Worm (Caenorhabditis elegans): ENCODE measurements around the gene C28D4.5.

The C28D4.5 gene

ce11 chrIV:9716490-9716889 is 30.2 kb downstream of the C28D4.5 start:
- TF ChIP-seq pha-2 (tag; optimal IDR thresholded peaks at IDR 0.05) (no peak), nhr-11 (tag; optimal IDR thresholded peaks at IDR 0.05) (no peak), ceh-14 (tag; optimal IDR thresholded peaks at IDR 0.05) (no peak), C08G9.2 (tag; optimal IDR thresholded peaks at IDR 0.05) (no peak), elt-2 (tag; optimal IDR thresholded peaks at IDR 0.05) (peak; percentile 33)

ce11 chrIV:9714264-9714663 is 32.4 kb downstream of the C28D4.5 start:
- no peak for TF ChIP-seq zip-5 (tag; optimal IDR thresholded peaks at IDR 0.05)

ce11 chrIV:9712782-9713181 is 33.9 kb downstream of the C28D4.5 start, which contains the start of gene K01H12.4:
K01H12.4 (plus strand) TSS chrIV:9713082.
- no peak for TF ChIP-seq odd-2 (tag; optimal IDR thresholded peaks at IDR 0.05)
- TF ChIP-seq hlh-13 (GFP tag; optimal IDR thresholded peaks at IDR 0.05), result no peak
- TF ChIP-seq K09A11.1 (tag; optimal IDR thresholded peaks at IDR 0.05; ENCODE audit: insufficient read depth), result no peak
- no peak for TF ChIP-seq pag-3 (tag; optimal IDR thresholded peaks at IDR 0.05; ENCODE audit: borderline replicate concordance)
- no peak for TF ChIP-seq nhr-11 (tag; optimal IDR thresholded peaks at IDR 0.05)
- TF ChIP-seq tbx-7 (tag; optimal IDR thresholded peaks at IDR 0.05), result no peak

ce11 chrIV:9709887-9710286 is 36.8 kb downstream of the C28D4.5 start, which contains the start of gene nhr-38:
nhr-38 (plus strand) TSS chrIV:9710187.
- no peak for TF ChIP-seq ztf-16 (tag; optimal IDR thresholded peaks at IDR 0.05)

ce11 chrIV:9709205-9709604 is 37.5 kb downstream of the C28D4.5 start, which contains the start of gene ant-1.3:
ant-1.3 (minus strand) TSS chrIV:9709305.
- no peak for TF ChIP-seq Y22D7AL.16 (tag; optimal IDR thresholded peaks at IDR 0.05)
- TF ChIP-seq ttx-3 (tag; optimal IDR thresholded peaks at IDR 0.05), result no peak
- no peak for TF ChIP-seq lim-6 (tag; optimal IDR thresholded peaks at IDR 0.05)
- no peak for TF ChIP-seq ceh-6 (GFP tag; optimal IDR thresholded peaks at IDR 0.05)
- TF ChIP-seq ceh-9 (tag; optimal IDR thresholded peaks at IDR 0.05), result no peak
- TF ChIP-seq K02D7.2 (tag; optimal IDR thresholded peaks at IDR 0.05), result no peak
- no peak for TF ChIP-seq rnt-1 (tag; optimal IDR thresholded peaks at IDR 0.05)
- TF ChIP-seq syd-9 (tag; optimal IDR thresholded peaks at IDR 0.05), result no peak
- TF ChIP-seq fkh-6 (tag; optimal IDR thresholded peaks at IDR 0.05), result no peak
- no peak for TF ChIP-seq ets-4 (tag; optimal IDR thresholded peaks at IDR 0.05)
- TF ChIP-seq C38D4.7 (GFP tag; optimal IDR thresholded peaks at IDR 0.05), result no peak

ce11 chrIV:9706704-9707197 is 39.9 kb downstream of the C28D4.5 start, which contains the start of the genes dcaf-1 and dph-3:
dcaf-1 (minus strand) TSS chrIV:9706723.
dph-3 (plus strand) TSS chrIV:9707147.
- TF ChIP-seq hlh-13 (GFP tag; optimal IDR thresholded peaks at IDR 0.05), result no peak
- no peak for TF ChIP-seq unc-55 (GFP tag; optimal IDR thresholded peaks at IDR 0.05)
- no peak for TF ChIP-seq C08G9.2 (tag; optimal IDR thresholded peaks at IDR 0.05)
- no peak for TF ChIP-seq ceh-14 (tag; optimal IDR thresholded peaks at IDR 0.05)
- TF ChIP-seq nfya-1 (tag; optimal IDR thresholded peaks at IDR 0.05), result peak; percentile 10
- peak; percentile 11 for TF ChIP-seq unc-42 (tag; optimal IDR thresholded peaks at IDR 0.05)
- no peak for TF ChIP-seq fkh-10 (GFP tag; optimal IDR thresholded peaks at IDR 0.05)
- TF ChIP-seq ceh-2 (tag; optimal IDR thresholded peaks at IDR 0.05), result no peak
- no peak for TF ChIP-seq fax-1 (tag; optimal IDR thresholded peaks at IDR 0.05)
- no peak for TF ChIP-seq Y22D7AL.16 (tag; optimal IDR thresholded peaks at IDR 0.05)
- no peak for TF ChIP-seq odd-2 (tag; optimal IDR thresholded peaks at IDR 0.05)
- TF ChIP-seq eyg-1 (tag; optimal IDR thresholded peaks at IDR 0.05), result no peak
- TF ChIP-seq che-1 (tag; optimal IDR thresholded peaks at IDR 0.05), result no peak

All from whole organism, late embryonic.